Worm (Caenorhabditis elegans) whole organism, late embryonic: Measurements from ENCODE around the gene hda-4.

ENCODE experiments used
- C08G9.2 ChIP-seq: sonication (generic microtip); optimal IDR thresholded peaks from 2 replicates; lab custom pipeline; 2016; ENCODE audit warnings: mild to moderate bottlenecking, missing genetic modification characterization, moderate library complexity, missing compliant biosample characterization
- F13H6.1 ChIP-seq: sonication (generic microtip); optimal IDR thresholded peaks from 2 replicates; lab custom pipeline; 2016; ENCODE audit warnings: missing genetic modification characterization, missing compliant biosample characterization
- K09A11.1 ChIP-seq: sonication (generic microtip); optimal IDR thresholded peaks from 2 replicates; lab custom pipeline; 2017; ENCODE audit warnings: antibody characterized with exemption, mild to moderate bottlenecking, missing genetic modification characterization, missing compliant biosample characterization; ENCODE audit not compliant: insufficient read depth
- T23F11.4 ChIP-seq: fragments of 200-800 bp; sonication (Bioruptor generic); optimal IDR thresholded peaks from 2 replicates; lab custom pipeline; 2018; ENCODE audit warnings: mild to moderate bottlenecking, missing genetic modification characterization, missing compliant biosample characterization
- Y22D7AL.16 ChIP-seq: sonication (generic microtip); optimal IDR thresholded peaks from 2 replicates; lab custom pipeline; 2016; ENCODE audit warnings: missing genetic modification characterization, missing compliant biosample characterization
- ahr-1 ChIP-seq: sonication (generic microtip); optimal IDR thresholded peaks from 2 replicates; lab custom pipeline; 2016; ENCODE audit warnings: missing genetic modification characterization, missing compliant biosample characterization
- ceh-14 ChIP-seq: sonication (generic microtip); optimal IDR thresholded peaks from 2 replicates; lab custom pipeline; 2016; ENCODE audit warnings: missing genotype, missing genetic modification characterization, missing compliant biosample characterization
- ceh-18 ChIP-seq: sonication (generic microtip); optimal IDR thresholded peaks from 2 replicates; lab custom pipeline; 2016; ENCODE audit warnings: missing genetic modification characterization, missing compliant biosample characterization
- ceh-19 ChIP-seq: fragments of 200-800 bp; sonication (Bioruptor generic); optimal IDR thresholded peaks from 2 replicates; lab custom pipeline; 2018; ENCODE audit warnings: mild to moderate bottlenecking, missing genetic modification characterization, missing compliant biosample characterization
- ceh-2 ChIP-seq: sonication (generic microtip); optimal IDR thresholded peaks from 2 replicates; lab custom pipeline; 2016; ENCODE audit warnings: missing genotype, missing genetic modification characterization, missing compliant biosample characterization
- ceh-24 ChIP-seq: sonication (generic microtip); optimal IDR thresholded peaks from 2 replicates; lab custom pipeline; 2016; ENCODE audit warnings: mild to moderate bottlenecking, missing genetic modification characterization, missing compliant biosample characterization
- ceh-31 ChIP-seq: sonication (generic microtip); optimal IDR thresholded peaks from 2 replicates; lab custom pipeline; 2016; ENCODE audit warnings: missing genetic modification characterization, missing compliant biosample characterization
- ceh-34 ChIP-seq: sonication (generic microtip); optimal IDR thresholded peaks from 2 replicates; lab custom pipeline; 2016; ENCODE audit warnings: mild to moderate bottlenecking, missing genetic modification characterization, missing compliant biosample characterization
- ceh-48 ChIP-seq: sonication (generic microtip); optimal IDR thresholded peaks from 2 replicates; lab custom pipeline; 2016; ENCODE audit warnings: missing genetic modification characterization, inconsistent platforms, missing compliant biosample characterization
- ceh-6 ChIP-seq: fragments of 200-800 bp; sonication (Bioruptor generic); optimal IDR thresholded peaks from 2 replicates; lab custom pipeline; 2018; ENCODE audit warnings: mild to moderate bottlenecking, missing genetic modification characterization, missing compliant biosample characterization
- ceh-9 ChIP-seq: sonication (generic microtip); optimal IDR thresholded peaks from 2 replicates; lab custom pipeline; 2016; ENCODE audit warnings: mild to moderate bottlenecking, missing genetic modification characterization, inconsistent platforms, missing compliant biosample characterization
- elt-2 ChIP-seq: sonication (generic microtip); optimal IDR thresholded peaks from 2 replicates; lab custom pipeline; 2016; ENCODE audit warnings: missing genetic modification reagents, missing genetic modification characterization, missing compliant biosample characterization
- eyg-1 ChIP-seq: sonication (generic microtip); optimal IDR thresholded peaks from 2 replicates; lab custom pipeline; 2016; ENCODE audit warnings: missing genotype, missing genetic modification characterization, missing compliant biosample characterization
- fkh-10 ChIP-seq: fragments of 150-350 bp; optimal IDR thresholded peaks from 2 replicates; lab custom pipeline; 2014; ENCODE audit warnings: missing biosample characterization, missing genetic modification reagents, missing genetic modification characterization
- hlh-6 ChIP-seq: sonication (generic microtip); optimal IDR thresholded peaks from 2 replicates; lab custom pipeline; 2016; ENCODE audit warnings: missing genotype, missing genetic modification characterization, missing compliant biosample characterization
- hlh-8 ChIP-seq: sonication (generic microtip); optimal IDR thresholded peaks from 2 replicates; lab custom pipeline; 2016; ENCODE audit warnings: missing genotype, missing genetic modification characterization, missing compliant biosample characterization
- lin-11 ChIP-seq: fragments of 200-800 bp; sonication (Bioruptor generic); optimal IDR thresholded peaks from 2 replicates; lab custom pipeline; 2018; ENCODE audit warnings: mild to moderate bottlenecking, missing genetic modification characterization, missing compliant biosample characterization
- mec-3 ChIP-seq: sonication (generic microtip); optimal IDR thresholded peaks from 2 replicates; lab custom pipeline; 2016; ENCODE audit warnings: borderline replicate concordance, missing genetic modification characterization, missing compliant biosample characterization
- nfya-1 ChIP-seq: sonication (generic microtip); optimal IDR thresholded peaks from 2 replicates; lab custom pipeline; 2017; ENCODE audit warnings: missing genetic modification characterization, mild to moderate bottlenecking, missing compliant biosample characterization, antibody characterized with exemption, moderate library complexity
- npax-4 ChIP-seq: sonication (generic microtip); optimal IDR thresholded peaks from 2 replicates; lab custom pipeline; 2016; ENCODE audit warnings: missing genetic modification characterization, missing compliant biosample characterization
- odd-2 ChIP-seq: sonication (generic microtip); optimal IDR thresholded peaks from 2 replicates; lab custom pipeline; 2017; ENCODE audit warnings: antibody characterized with exemption, mild to moderate bottlenecking, missing genetic modification characterization, missing compliant biosample characterization
- pax-1 ChIP-seq: fragments of 150-350 bp; optimal IDR thresholded peaks from 2 replicates; lab custom pipeline; 2014; ENCODE audit warnings: missing biosample characterization, missing genetic modification characterization
- pha-4 ChIP-seq: fragments of 150-350 bp; optimal IDR thresholded peaks from 2 replicates; lab custom pipeline; 2018; ENCODE audit warnings: missing biosample characterization, missing genetic modification reagents, missing genetic modification characterization
- pros-1 ChIP-seq: fragments of 150-350 bp; optimal IDR thresholded peaks from 2 replicates; lab custom pipeline; 2014; ENCODE audit warnings: missing biosample characterization, missing genetic modification reagents, missing genetic modification characterization
- ref-2 ChIP-seq: sonication (generic microtip); optimal IDR thresholded peaks from 2 replicates; lab custom pipeline; 2016; ENCODE audit warnings: missing genetic modification characterization, missing compliant biosample characterization
- rnt-1 ChIP-seq: sonication (generic microtip); optimal IDR thresholded peaks from 2 replicates; lab custom pipeline; 2016; ENCODE audit warnings: missing genetic modification characterization, missing compliant biosample characterization
- sdc-2 ChIP-seq: sonication (generic microtip); optimal IDR thresholded peaks from 2 replicates; lab custom pipeline; 2016; ENCODE audit warnings: missing genotype, missing genetic modification characterization, missing compliant biosample characterization
- syd-9 ChIP-seq: sonication (generic microtip); optimal IDR thresholded peaks from 2 replicates; lab custom pipeline; 2016; ENCODE audit warnings: mild to moderate bottlenecking, missing genetic modification characterization, moderate library complexity, missing compliant biosample characterization
- tbx-2 ChIP-seq: sonication (generic microtip); optimal IDR thresholded peaks from 2 replicates; lab custom pipeline; 2016; ENCODE audit warnings: missing genetic modification characterization, missing compliant biosample characterization
- unc-3 ChIP-seq, 2 experiments: fragments of 200-800 bp in 1 of 2; sonication (Bioruptor generic) in 1 of 2; sonication (generic microtip) in 1 of 2; conservative IDR thresholded peaks in 1 of 2; optimal IDR thresholded peaks in 1 of 2; 2 replicates each; pipeline versions ENCODE4 v1.3.6 to Lab custom; 2016 to 2022; ENCODE audit warnings: missing compliant biosample characterization in 2 of 2, missing genetic modification characterization in 2 of 2, missing genetic modification reagents in 1 of 2
- unc-55 ChIP-seq: sonication (generic microtip); optimal IDR thresholded peaks from 2 replicates; lab custom pipeline; 2017; ENCODE audit warnings: missing biosample characterization, missing genetic modification reagents, missing genetic modification characterization

hda-4 gene

ce11 chrX:16770398-16770797 lies 41.0 kb downstream of the hda-4 start, which contains the start of gene mct-6:
Gene mct-6, minus strand, starts transcription at chrX:16770498.
- TF ChIP-seq ceh-31 (tag; lab: Kevin White, UChicago) (no peak), K09A11.1 (no peak), ceh-9 (tag; lab: Kevin White, UChicago) (no peak), ceh-34 (tag; lab: Kevin White, UChicago) (no peak), ceh-48 (tag; lab: Kevin White, UChicago) (no peak), T23F11.4 (GFP tag; lab: Kevin White, UChicago) (no peak), unc-55 (GFP tag; lab: Kevin White, UChicago) (no peak), hlh-6 (no peak), fkh-10 (GFP tag; lab: Kevin White, UChicago) (no peak), lin-11 (tag; lab: Kevin White, UChicago) (no peak), F13H6.1 (tag; lab: Kevin White, UChicago) (no peak), nfya-1 (no peak), ceh-24 (no peak)

- TF ChIP-seq ceh-14 (tag; lab: Kevin White, UChicago), result no peak
- TF ChIP-seq C08G9.2 (tag; lab: Kevin White, UChicago), result peak; percentile 26
- TF ChIP-seq ceh-18, result peak; percentile 6
- peak; percentile 5 for TF ChIP-seq ceh-2 (tag; lab: Kevin White, UChicago)
- TF ChIP-seq elt-2, result no peak
- no peak for TF ChIP-seq pha-4 (tag; lab: Kevin White, UChicago)
- TF ChIP-seq ref-2 (tag; lab: Kevin White, UChicago), result peak; percentile 15
- peak; percentile 19 for TF ChIP-seq mec-3 (tag; lab: Kevin White, UChicago)
- no peak for TF ChIP-seq hlh-8
- peak; percentile 10 for TF ChIP-seq tbx-2 (tag; lab: Kevin White, UChicago)
- peak; percentile 5 for TF ChIP-seq syd-9 (tag; lab: Kevin White, UChicago)
- peak; percentile 9 for TF ChIP-seq rnt-1 (tag; lab: Kevin White, UChicago)
- TF ChIP-seq ceh-31 (tag; lab: Kevin White, UChicago), result peak; percentile 38
- TF ChIP-seq ahr-1 (tag; lab: Kevin White, UChicago), result no peak
- TF ChIP-seq nfya-1, result peak; percentile 16
- TF ChIP-seq sdc-2 (tag; lab: Kevin White, UChicago), result peak; percentile 66
- TF ChIP-seq ceh-34 (tag; lab: Kevin White, UChicago), result peak; percentile 7
Measured at ce11 chrX:16770919-16771318, 41.6 kb downstream of the hda-4 start.

ce11 chrX:16772112-16772731 lies 42.9 kb downstream of the hda-4 start:
- TF ChIP-seq unc-3 (GFP tag; conservative IDR thresholded peaks at IDR 0.05; lab: Robert Waterston, UW), result no peak
- no peak for TF ChIP-seq unc-3 (tag; optimal IDR thresholded peaks at IDR 0.05; lab: Kevin White, UChicago)
- TF ChIP-seq ceh-24, result no peak
- no peak for TF ChIP-seq pros-1 (tag; lab: Kevin White, UChicago)
- no peak for TF ChIP-seq Y22D7AL.16
- no peak for TF ChIP-seq ceh-9 (tag; lab: Kevin White, UChicago)
- no peak for TF ChIP-seq ceh-6
- no peak for TF ChIP-seq T23F11.4 (GFP tag; lab: Kevin White, UChicago)
- TF ChIP-seq npax-4, result no peak
- TF ChIP-seq ceh-14 (tag; lab: Kevin White, UChicago), result no peak
- TF ChIP-seq pax-1, result no peak
- TF ChIP-seq nfya-1, result no peak
- TF ChIP-seq ref-2 (tag; lab: Kevin White, UChicago), result no peak
- no peak for TF ChIP-seq ceh-19 (GFP tag; lab: Kevin White, UChicago)
- TF ChIP-seq C08G9.2 (tag; lab: Kevin White, UChicago), result no peak

DNA sequence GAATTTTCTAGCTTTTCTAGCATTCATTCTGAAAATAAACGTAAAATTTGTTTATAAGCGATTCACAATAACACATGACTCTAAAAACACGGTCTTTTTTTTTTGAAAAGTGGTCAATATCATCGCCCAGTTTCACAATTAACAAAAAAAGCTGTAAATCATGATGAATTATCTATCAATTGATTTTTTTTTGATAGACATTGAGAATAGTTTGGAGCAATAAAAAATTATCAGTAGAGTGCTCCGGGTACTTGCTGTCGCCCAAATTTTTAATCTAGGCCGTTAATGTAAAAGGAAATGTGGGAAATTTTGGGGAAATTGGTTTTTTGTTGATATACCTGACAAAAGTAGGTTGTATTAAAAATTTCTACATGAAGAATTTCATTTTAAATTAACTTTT lies 44.1 kb downstream of the hda-4 start:
- TF ChIP-seq elt-2 (no peak), nfya-1 (no peak), syd-9 (tag; lab: Kevin White, UChicago) (no peak), eyg-1 (tag; lab: Kevin White, UChicago) (no peak), odd-2 (tag; lab: Kevin White, UChicago) (no peak), hlh-6 (no peak), unc-3 (GFP tag; conservative IDR thresholded peaks at IDR 0.05; lab: Robert Waterston, UW) (no peak), unc-3 (tag; optimal IDR thresholded peaks at IDR 0.05; lab: Kevin White, UChicago) (no peak), fkh-10 (GFP tag; lab: Kevin White, UChicago) (no peak)
